Worm (Caenorhabditis elegans): ENCODE measurements around the gene C55B6.7.
A peak's percentile ranks its signal among the peaks of the same experiment; 100 is the strongest.

Gene C55B6.7

DNA sequence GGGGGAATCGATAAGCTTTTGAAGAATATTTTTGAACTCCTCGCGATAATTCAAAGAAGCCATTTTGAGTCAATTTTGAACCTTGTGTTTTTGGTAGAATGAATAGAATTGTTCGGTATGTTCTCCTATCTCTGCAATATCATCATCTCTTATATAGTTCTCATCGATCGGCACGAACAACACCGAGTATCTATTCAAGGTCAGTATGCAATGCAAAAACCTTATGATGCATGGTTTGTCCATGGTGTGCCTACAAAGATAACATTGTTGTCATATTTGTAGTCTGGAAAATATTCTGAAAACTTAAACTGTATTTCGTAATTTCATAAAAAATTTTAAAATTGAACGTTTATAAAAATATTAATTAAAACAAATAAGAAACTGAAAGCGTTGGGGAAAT, 48.3 kb downstream of the C55B6.7 start, which contains the start of gene alh-10:
Gene alh-10, minus strand, starts transcription at position 127 of the 400 bp plus-strand sequence.
- TF ChIP-seq ama-1 (optimal IDR thresholded peaks at IDR 0.05) (peak; percentile 17), F13C5.2 (tag; optimal IDR thresholded peaks at IDR 0.05) (no peak)
